Worm (Caenorhabditis elegans): ENCODE results near the gene thk-1.
A peak's percentile ranks its signal among the peaks of the same experiment; 100 is the strongest.

The thk-1 gene

ce11 chrIV:10245666-10246210 is 35.6 kb downstream of the thk-1 start, which contains the start of gene F01G10.10 (continued):
- TF ChIP-seq nhr-25 (tag; optimal IDR thresholded peaks at IDR 0.05) (peak; percentile 45), gmeb-1 (tag; optimal IDR thresholded peaks at IDR 0.05) (no peak), sma-9 (GFP tag; optimal IDR thresholded peaks at IDR 0.05) (no peak), sma-9 (tag; optimal IDR thresholded peaks at IDR 0.05) (no peak), alr-1 (tag; optimal IDR thresholded peaks at IDR 0.05) (no peak), ztf-4 (tag; optimal IDR thresholded peaks at IDR 0.05) (no peak), nhr-10 (tag; optimal IDR thresholded peaks at IDR 0.05) (no peak), unc-55 (GFP tag; optimal IDR thresholded peaks at IDR 0.05) (no peak), nhr-77 (tag; optimal IDR thresholded peaks at IDR 0.05) (no peak), zag-1 (tag; optimal IDR thresholded peaks at IDR 0.05) (no peak), lin-39 (tag; optimal IDR thresholded peaks at IDR 0.05) (no peak), mdl-1 (tag; optimal IDR thresholded peaks at IDR 0.05) (no peak), ama-1 (optimal IDR thresholded peaks at IDR 0.05) (no peak), nhr-12 (tag; optimal IDR thresholded peaks at IDR 0.05) (no peak), dmd-4 (tag; optimal IDR thresholded peaks at IDR 0.05) (no peak), sma-3 (GFP tag; optimal IDR thresholded peaks at IDR 0.05) (peak; percentile 26)

ce11 chrIV:10243276-10243675 is 38.1 kb downstream of the thk-1 start, which contains the start of gene tkt-1:
TSS of gene tkt-1 (plus strand) at chrIV:10243612.
- TF ChIP-seq mab-5 (tag; optimal IDR thresholded peaks at IDR 0.05) (no peak), nhr-23 (tag; optimal IDR thresholded peaks at IDR 0.05) (no peak), ztf-4 (tag; optimal IDR thresholded peaks at IDR 0.05) (no peak), ztf-11 (tag; optimal IDR thresholded peaks at IDR 0.05) (no peak), Y55F3AM.14 (GFP tag; optimal IDR thresholded peaks at IDR 0.05) (no peak), mdl-1 (tag; optimal IDR thresholded peaks at IDR 0.05) (no peak), nhr-21 (tag; optimal IDR thresholded peaks at IDR 0.05) (no peak), ceh-82 (tag; optimal IDR thresholded peaks at IDR 0.05) (no peak), lin-11 (tag; optimal IDR thresholded peaks at IDR 0.05) (no peak), lin-13 (GFP tag; optimal IDR thresholded peaks at IDR 0.05) (no peak), nhr-237 (tag; optimal IDR thresholded peaks at IDR 0.05) (no peak), fos-1 (tag; optimal IDR thresholded peaks at IDR 0.05) (peak; percentile 79), ceh-16 (tag; optimal IDR thresholded peaks at IDR 0.05) (no peak), mbf-1 (tag; optimal IDR thresholded peaks at IDR 0.05) (no peak), sma-9 (GFP tag; optimal IDR thresholded peaks at IDR 0.05) (peak; percentile 28), sma-9 (tag; optimal IDR thresholded peaks at IDR 0.05) (no peak), egl-27 (tag; optimal IDR thresholded peaks at IDR 0.05) (no peak), crh-2 (tag; optimal IDR thresholded peaks at IDR 0.05) (peak; percentile 81)

ce11 chrIV:10242458-10243123 is 38.8 kb downstream of the thk-1 start:
- peak in 1 of 2 experiments; percentile 41 for TF ChIP-seq lsy-2 (tag; optimal IDR thresholded peaks at IDR 0.05)
- no peak for TF ChIP-seq Y55F3AM.14 (GFP tag; optimal IDR thresholded peaks at IDR 0.05)
- TF ChIP-seq nhr-10 (tag; optimal IDR thresholded peaks at IDR 0.05) = no peak
- TF ChIP-seq egl-27 (tag; optimal IDR thresholded peaks at IDR 0.05) = no peak
- no peak for TF ChIP-seq unc-39 (tag; optimal IDR thresholded peaks at IDR 0.05)
- peak; percentile 24 for TF ChIP-seq crh-2 (tag; optimal IDR thresholded peaks at IDR 0.05)
- TF ChIP-seq lin-39 (tag; optimal IDR thresholded peaks at IDR 0.05) = no peak
- TF ChIP-seq zag-1 (tag; optimal IDR thresholded peaks at IDR 0.05) = no peak
- TF ChIP-seq gmeb-1 (tag; optimal IDR thresholded peaks at IDR 0.05) = peak; percentile 79
- TF ChIP-seq lin-13 (GFP tag; optimal IDR thresholded peaks at IDR 0.05) = peak; percentile 25
- TF ChIP-seq nhr-129 (tag; optimal IDR thresholded peaks at IDR 0.05) = peak; percentile 68
- no peak for TF ChIP-seq alr-1 (tag; optimal IDR thresholded peaks at IDR 0.05)

ce11 chrIV:10241659-10242058 is 39.7 kb downstream of the thk-1 start, which contains the start of gene lipl-7:
TSS of gene lipl-7 (minus strand) at chrIV:10241823.
- TF ChIP-seq skn-1 (tag; optimal IDR thresholded peaks at IDR 0.05) = no peak

- TF ChIP-seq fos-1 (tag; optimal IDR thresholded peaks at IDR 0.05) = peak; percentile 20
- no peak for TF ChIP-seq mbf-1 (tag; optimal IDR thresholded peaks at IDR 0.05)
- peak; percentile 31 for TF ChIP-seq crh-2 (tag; optimal IDR thresholded peaks at IDR 0.05)
Measured at ce11 chrIV:10239045-10239444, 42.3 kb downstream of the thk-1 start, which contains the start of gene ech-8. TSS of gene ech-8 (minus strand) at chrIV:10239176.
